Worm (Caenorhabditis elegans): ENCODE data around the gene C47E12.3.

ce11 chrIV:9974392-9974791 is 27.3 kb downstream of the C47E12.3 start, which contains the start of gene C47E12.9:
- TF ChIP-seq arid-1 (GFP tag; conservative IDR thresholded peaks at IDR 0.05): no peak
- no peak for TF ChIP-seq nhr-11 (tag; optimal IDR thresholded peaks at IDR 0.05)
- TF ChIP-seq daf-8 (GFP tag; IDR thresholded peaks at IDR 0.05): no peak
- no peak for TF ChIP-seq egl-27 (tag; optimal IDR thresholded peaks at IDR 0.05)
